ENCODE assay signal across 1 fruit fly cellular context in genomic region chr3R:14289958-14290835, dm6.
A peak's percentile ranks its signal among the peaks of the same experiment; 100 is the strongest.
TF ChIP-seq lines count a peak whose summit lies in the region.

No protein-coding gene starts in this region.

TF ChIP-seq in whole organism, embryonic, 481 proteins besides CTCF, POLR2A, EP300 and RAD21 (continued from another document and continues in another):
- TF ChIP-seq tin (GFP tag; optimal IDR thresholded peaks at IDR 0.05; lab: Kevin White, UChicago) = peak; percentile 8
- no peak for TF ChIP-seq NC2β (GFP tag; optimal IDR thresholded peaks at IDR 0.05; lab: Kevin White, UChicago)
- no peak for TF ChIP-seq CG1792 (GFP tag; optimal IDR thresholded peaks at IDR 0.05; lab: Kevin White, UChicago)
- no peak for TF ChIP-seq zen (tag; optimal IDR thresholded peaks at IDR 0.05; lab: Kevin White, UChicago)
- TF ChIP-seq CG1233 (GFP tag; optimal IDR thresholded peaks at IDR 0.05; lab: Kevin White, UChicago) = peak; percentile 20
- no peak for TF ChIP-seq Dref (GFP tag; IDR thresholded peaks at IDR 0.05; lab: Robert Waterston, UW)
- no peak for TF ChIP-seq CG6175 (GFP tag; IDR thresholded peaks at IDR 0.05; lab: Robert Waterston, UW)
- peak; percentile 25 for TF ChIP-seq Meics (GFP tag; optimal IDR thresholded peaks at IDR 0.05; lab: Kevin White, UChicago)
- no peak for TF ChIP-seq caup (GFP tag; optimal IDR thresholded peaks at IDR 0.05; lab: Kevin White, UChicago; ENCODE audit: severe bottlenecking)
- peak; percentile 8 for TF ChIP-seq Oli (tag; optimal IDR thresholded peaks at IDR 0.05; lab: Kevin White, UChicago)
- TF ChIP-seq Six4 (GFP tag; optimal IDR thresholded peaks at IDR 0.05; lab: Kevin White, UChicago) = no peak
- peak; percentile 11 for TF ChIP-seq CG17359 (tag; optimal IDR thresholded peaks at IDR 0.05; lab: Kevin White, UChicago)
- no peak for TF ChIP-seq CG14014 (GFP tag; IDR thresholded peaks at IDR 0.05; lab: Robert Waterston, UW)
- TF ChIP-seq HLH54F (GFP tag; optimal IDR thresholded peaks at IDR 0.05; lab: Kevin White, UChicago) = no peak
- TF ChIP-seq otp (GFP tag; IDR thresholded peaks at IDR 0.05; lab: Robert Waterston, UW) = no peak
- no peak for TF ChIP-seq CG12155 (GFP tag; optimal IDR thresholded peaks at IDR 0.05; lab: Kevin White, UChicago)
- TF ChIP-seq HLH4C (GFP tag; IDR thresholded peaks at IDR 0.05; lab: Robert Waterston, UW; ENCODE audit: partially characterized antibody) = no peak
- peak; percentile 18 for TF ChIP-seq CG18262 (tag; optimal IDR thresholded peaks at IDR 0.05; lab: Kevin White, UChicago)
- no peak for TF ChIP-seq ham (GFP tag; IDR thresholded peaks at IDR 0.05; lab: Robert Waterston, UW)
- TF ChIP-seq vnd (GFP tag; IDR thresholded peaks at IDR 0.05; lab: Robert Waterston, UW; ENCODE audit: partially characterized antibody) = no peak
- no peak for TF ChIP-seq CG6683 (GFP tag; optimal IDR thresholded peaks at IDR 0.05; lab: Kevin White, UChicago)
- no peak for TF ChIP-seq CHES-1-like (GFP tag; optimal IDR thresholded peaks at IDR 0.05; lab: Kevin White, UChicago)
- TF ChIP-seq gem (tag; optimal IDR thresholded peaks at IDR 0.05; lab: Kevin White, UChicago) = peak; percentile 49
- TF ChIP-seq gce (GFP tag; IDR thresholded peaks at IDR 0.05; lab: Robert Waterston, UW) = no peak
- TF ChIP-seq CG4282 (GFP tag; optimal IDR thresholded peaks at IDR 0.05; lab: Kevin White, UChicago) = no peak
- no peak for TF ChIP-seq sima (GFP tag; optimal IDR thresholded peaks at IDR 0.05; lab: Kevin White, UChicago)
- TF ChIP-seq maf-S (GFP tag; optimal IDR thresholded peaks at IDR 0.05; lab: Kevin White, UChicago) = no peak
- no peak for TF ChIP-seq CG8388 (GFP tag; optimal IDR thresholded peaks at IDR 0.05; lab: Kevin White, UChicago)
- TF ChIP-seq ems (GFP tag; optimal IDR thresholded peaks at IDR 0.05; lab: Kevin White, UChicago) = no peak
- TF ChIP-seq hkb (optimal IDR thresholded peaks at IDR 0.05; lab: Kevin White, UChicago) = no peak
- no peak for TF ChIP-seq hkb (GFP tag; IDR thresholded peaks at IDR 0.05; lab: Robert Waterston, UW)
- TF ChIP-seq CG8924 (tag; optimal IDR thresholded peaks at IDR 0.05; lab: Kevin White, UChicago) = no peak
- no peak for TF ChIP-seq CG6854 (GFP tag; optimal IDR thresholded peaks at IDR 0.05; lab: Kevin White, UChicago)
- TF ChIP-seq ewg (GFP tag; optimal IDR thresholded peaks at IDR 0.05; lab: Kevin White, UChicago) = no peak
- peak in 1 of 2 experiments; percentile 6 for TF ChIP-seq bsh (GFP tag; optimal IDR thresholded peaks at IDR 0.05; lab: Kevin White, UChicago)
- no peak for TF ChIP-seq Doc2 (GFP tag; IDR thresholded peaks at IDR 0.05; lab: Robert Waterston, UW)
- no peak for TF ChIP-seq Ets97D (GFP tag; optimal IDR thresholded peaks at IDR 0.05; lab: Kevin White, UChicago)
- TF ChIP-seq lola (GFP tag; optimal IDR thresholded peaks at IDR 0.05; lab: Kevin White, UChicago) = no peak
- TF ChIP-seq CG10959 (GFP tag; IDR thresholded peaks at IDR 0.05; lab: Robert Waterston, UW) = no peak
- no peak for TF ChIP-seq kay (GFP tag; optimal IDR thresholded peaks at IDR 0.05; lab: Kevin White, UChicago)
- no peak for TF ChIP-seq CG7987 (GFP tag; optimal IDR thresholded peaks at IDR 0.05; lab: Kevin White, UChicago)
- no peak for TF ChIP-seq CG17912 (GFP tag; optimal IDR thresholded peaks at IDR 0.05; lab: Kevin White, UChicago)
- TF ChIP-seq Nf-YB (GFP tag; optimal IDR thresholded peaks at IDR 0.05; lab: Kevin White, UChicago) = no peak
- no peak for TF ChIP-seq CG43689 (GFP tag; IDR thresholded peaks at IDR 0.05; lab: Robert Waterston, UW)
- TF ChIP-seq CG34376 (GFP tag; optimal IDR thresholded peaks at IDR 0.05; lab: Kevin White, UChicago) = no peak
- TF ChIP-seq NfI (GFP tag; optimal IDR thresholded peaks at IDR 0.05; lab: Kevin White, UChicago) = no peak
- no peak for TF ChIP-seq Dip3 (GFP tag; optimal IDR thresholded peaks at IDR 0.05; lab: Kevin White, UChicago)
- peak; percentile 98 for TF ChIP-seq sr (GFP tag; IDR thresholded peaks at IDR 0.05; lab: Robert Waterston, UW)
- TF ChIP-seq CG31441 (GFP tag; IDR thresholded peaks at IDR 0.05; lab: Robert Waterston, UW) = no peak
- TF ChIP-seq nerfin-1 (tag; optimal IDR thresholded peaks at IDR 0.05; lab: Kevin White, UChicago) = no peak
- TF ChIP-seq CG8290 (GFP tag; optimal IDR thresholded peaks at IDR 0.05; lab: Kevin White, UChicago) = no peak
- TF ChIP-seq CG8290 (tag; optimal IDR thresholded peaks at IDR 0.05; lab: Kevin White, UChicago) = peak in 1 of 2 experiments; percentile 15
- no peak for TF ChIP-seq tup (GFP tag; optimal IDR thresholded peaks at IDR 0.05; lab: Kevin White, UChicago)
- TF ChIP-seq pho (GFP tag; optimal IDR thresholded peaks at IDR 0.05; lab: Kevin White, UChicago) = no peak
- no peak for TF ChIP-seq D19A (tag; optimal IDR thresholded peaks at IDR 0.05; lab: Kevin White, UChicago)
- 0 out of 3 replicates have a peak, but pooled peaks have one; percentile 9 for TF ChIP-seq so (GFP tag; IDR thresholded peaks at IDR 0.05; lab: Robert Waterston, UW)
- no peak for TF ChIP-seq CG12219 (GFP tag; optimal IDR thresholded peaks at IDR 0.05; lab: Kevin White, UChicago)
- peak; percentile 19 for TF ChIP-seq CG9817 (tag; optimal IDR thresholded peaks at IDR 0.05; lab: Kevin White, UChicago)
- peak; percentile 46 for TF ChIP-seq HHEX (GFP tag; optimal IDR thresholded peaks at IDR 0.05; lab: Kevin White, UChicago)
- no peak for TF ChIP-seq CG32532 (GFP tag; IDR thresholded peaks at IDR 0.05; lab: Robert Waterston, UW)
- no peak for TF ChIP-seq CG2202 (tag; optimal IDR thresholded peaks at IDR 0.05; lab: Kevin White, UChicago)
- TF ChIP-seq sd (tag; optimal IDR thresholded peaks at IDR 0.05; lab: Kevin White, UChicago) = no peak
- TF ChIP-seq kah (GFP tag; optimal IDR thresholded peaks at IDR 0.05; lab: Kevin White, UChicago) = no peak
- TF ChIP-seq PHDP (tag; optimal IDR thresholded peaks at IDR 0.05; lab: Kevin White, UChicago) = peak; percentile 7
- no peak for TF ChIP-seq sim (GFP tag; IDR thresholded peaks at IDR 0.05; lab: Robert Waterston, UW)
- no peak for TF ChIP-seq MTF-1 (GFP tag; optimal IDR thresholded peaks at IDR 0.05; lab: Kevin White, UChicago; ENCODE audit: borderline replicate concordance)
- TF ChIP-seq ttk (GFP tag; IDR thresholded peaks at IDR 0.05; lab: Robert Waterston, UW) = 0 out of 2 replicates have a peak, but pooled peaks have one; percentile 10
- 0 out of 4 replicates have a peak, but pooled peaks have one; percentile 26 for TF ChIP-seq chinmo (GFP tag; IDR thresholded peaks at IDR 0.05; lab: Robert Waterston, UW; ENCODE audit: partially characterized antibody)
- no peak for TF ChIP-seq Lhr (GFP tag; optimal IDR thresholded peaks at IDR 0.05; lab: Kevin White, UChicago)
- TF ChIP-seq stc (GFP tag; IDR thresholded peaks at IDR 0.05; lab: Robert Waterston, UW) = no peak
- TF ChIP-seq prd (optimal IDR thresholded peaks at IDR 0.05; lab: Kevin White, UChicago) = no peak
- no peak for TF ChIP-seq prd (GFP tag; IDR thresholded peaks at IDR 0.05; lab: Robert Waterston, UW)
- no peak for TF ChIP-seq yki (optimal IDR thresholded peaks at IDR 0.05; lab: Kevin White, UChicago)
- no peak for TF ChIP-seq CG34224 (GFP tag; IDR thresholded peaks at IDR 0.05; lab: Robert Waterston, UW; ENCODE audit: partially characterized antibody)
- TF ChIP-seq Asciz (GFP tag; optimal IDR thresholded peaks at IDR 0.05; lab: Kevin White, UChicago) = no peak
- no peak for TF ChIP-seq C15 (GFP tag; IDR thresholded peaks at IDR 0.05; lab: Robert Waterston, UW)
- TF ChIP-seq shn (GFP tag; optimal IDR thresholded peaks at IDR 0.05; lab: Kevin White, UChicago) = no peak
- TF ChIP-seq CG7556 (GFP tag; optimal IDR thresholded peaks at IDR 0.05; lab: Kevin White, UChicago) = peak; percentile 28
- TF ChIP-seq esg (GFP tag; conservative IDR thresholded peaks at IDR 0.05; lab: Robert Waterston, UW) = no peak
- no peak for TF ChIP-seq klu (GFP tag; IDR thresholded peaks at IDR 0.05; lab: Robert Waterston, UW)
- no peak for TF ChIP-seq zf30C (GFP tag; optimal IDR thresholded peaks at IDR 0.05; lab: Kevin White, UChicago)
- TF ChIP-seq Hmr (GFP tag; optimal IDR thresholded peaks at IDR 0.05; lab: Kevin White, UChicago) = peak; percentile 37
- no peak for TF ChIP-seq CG11398 (GFP tag; optimal IDR thresholded peaks at IDR 0.05; lab: Kevin White, UChicago)
- TF ChIP-seq CG42726 (GFP tag; IDR thresholded peaks at IDR 0.05; lab: Robert Waterston, UW; ENCODE audit: partially characterized antibody) = no peak
- no peak for TF ChIP-seq Scr (GFP tag; IDR thresholded peaks at IDR 0.05; lab: Robert Waterston, UW; ENCODE audit: partially characterized antibody)
- no peak for TF ChIP-seq CG10274 (GFP tag; optimal IDR thresholded peaks at IDR 0.05; lab: Kevin White, UChicago)
- TF ChIP-seq lov (optimal IDR thresholded peaks at IDR 0.05; lab: Kevin White, UChicago) = no peak
- no peak for TF ChIP-seq lov (GFP tag; IDR thresholded peaks at IDR 0.05; lab: Robert Waterston, UW)
- no peak for TF ChIP-seq CG12299 (tag; optimal IDR thresholded peaks at IDR 0.05; lab: Kevin White, UChicago)
- no peak for TF ChIP-seq CG8281 (tag; optimal IDR thresholded peaks at IDR 0.05; lab: Kevin White, UChicago)
- no peak for TF ChIP-seq Stat92E (GFP tag; optimal IDR thresholded peaks at IDR 0.05; lab: Kevin White, UChicago)
- TF ChIP-seq vvl (GFP tag; IDR thresholded peaks at IDR 0.05; lab: Robert Waterston, UW) = 0 out of 2 replicates have a peak, but pooled peaks have one; percentile 23
- TF ChIP-seq z (GFP tag; IDR thresholded peaks at IDR 0.05; lab: Robert Waterston, UW) = no peak
- TF ChIP-seq Max (GFP tag; optimal IDR thresholded peaks at IDR 0.05; lab: Kevin White, UChicago) = no peak
- TF ChIP-seq CG6254 (GFP tag; optimal IDR thresholded peaks at IDR 0.05; lab: Kevin White, UChicago) = no peak
- TF ChIP-seq CG7372 (GFP tag; IDR thresholded peaks at IDR 0.05; lab: Robert Waterston, UW) = no peak
- no peak for TF ChIP-seq CG1832 (GFP tag; optimal IDR thresholded peaks at IDR 0.05; lab: Kevin White, UChicago)
- TF ChIP-seq wor (GFP tag; IDR thresholded peaks at IDR 0.05; lab: Robert Waterston, UW) = no peak
- TF ChIP-seq Sox100B (GFP tag; optimal IDR thresholded peaks at IDR 0.05; lab: Kevin White, UChicago) = peak; percentile 24
- peak; percentile 59 for TF ChIP-seq CG2678 (tag; optimal IDR thresholded peaks at IDR 0.05; lab: Kevin White, UChicago)
- TF ChIP-seq CG17568 (GFP tag; optimal IDR thresholded peaks at IDR 0.05; lab: Kevin White, UChicago) = no peak
- TF ChIP-seq Antp (GFP tag; optimal IDR thresholded peaks at IDR 0.05; lab: Kevin White, UChicago) = no peak
- no peak for TF ChIP-seq Trl (optimal IDR thresholded peaks at IDR 0.05; lab: Kevin White, UChicago)
- no peak for TF ChIP-seq Trl (GFP tag; optimal IDR thresholded peaks at IDR 0.05; lab: Kevin White, UChicago)
- TF ChIP-seq dmrt99B (tag; optimal IDR thresholded peaks at IDR 0.05; lab: Kevin White, UChicago) = peak; percentile 53
- TF ChIP-seq CG4328 (GFP tag; optimal IDR thresholded peaks at IDR 0.05; lab: Kevin White, UChicago) = no peak
- peak; percentile 55 for TF ChIP-seq row (GFP tag; IDR thresholded peaks at IDR 0.05; lab: Robert Waterston, UW)
- no peak for TF ChIP-seq CG12104 (GFP tag; optimal IDR thresholded peaks at IDR 0.05; lab: Kevin White, UChicago)
- no peak for TF ChIP-seq CG16815 (GFP tag; optimal IDR thresholded peaks at IDR 0.05; lab: Kevin White, UChicago)
- peak in 1 of 2 experiments; percentile 43 for TF ChIP-seq Pdp1 (GFP tag; optimal IDR thresholded peaks at IDR 0.05; lab: Kevin White, UChicago)
- TF ChIP-seq usp (GFP tag; optimal IDR thresholded peaks at IDR 0.05; lab: Kevin White, UChicago) = no peak
- TF ChIP-seq ac (GFP tag; optimal IDR thresholded peaks at IDR 0.05; lab: Kevin White, UChicago) = no peak
- TF ChIP-seq dan (GFP tag; IDR thresholded peaks at IDR 0.05; lab: Robert Waterston, UW) = no peak
- TF ChIP-seq cato (GFP tag; optimal IDR thresholded peaks at IDR 0.05; lab: Kevin White, UChicago; ENCODE audit: borderline replicate concordance) = no peak
- no peak for TF ChIP-seq CG10462 (GFP tag; optimal IDR thresholded peaks at IDR 0.05; lab: Kevin White, UChicago)
- no peak for TF ChIP-seq rib (GFP tag; IDR thresholded peaks at IDR 0.05; lab: Robert Waterston, UW)
- TF ChIP-seq Elba2 (GFP tag; optimal IDR thresholded peaks at IDR 0.05; lab: Kevin White, UChicago) = no peak
- TF ChIP-seq ap (GFP tag; IDR thresholded peaks at IDR 0.05; lab: Robert Waterston, UW) = no peak
- TF ChIP-seq CG3281 (GFP tag; optimal IDR thresholded peaks at IDR 0.05; lab: Kevin White, UChicago) = peak; percentile 50
- TF ChIP-seq CG7271 (tag; optimal IDR thresholded peaks at IDR 0.05; lab: Kevin White, UChicago) = no peak
- no peak for TF ChIP-seq E2f1 (GFP tag; IDR thresholded peaks at IDR 0.05; lab: Robert Waterston, UW)
- peak; percentile 3 for TF ChIP-seq unpg (GFP tag; optimal IDR thresholded peaks at IDR 0.05; lab: Kevin White, UChicago)
- TF ChIP-seq CG7745 (tag; optimal IDR thresholded peaks at IDR 0.05; lab: Kevin White, UChicago) = no peak
- TF ChIP-seq CG8478 (optimal IDR thresholded peaks at IDR 0.05; lab: Kevin White, UChicago) = no peak
- TF ChIP-seq nmo (GFP tag; optimal IDR thresholded peaks at IDR 0.05; lab: Kevin White, UChicago) = peak; percentile 22
- no peak for TF ChIP-seq CG13624 (GFP tag; optimal IDR thresholded peaks at IDR 0.05; lab: Kevin White, UChicago)
- no peak for TF ChIP-seq CG4730 (GFP tag; IDR thresholded peaks at IDR 0.05; lab: Robert Waterston, UW)
- TF ChIP-seq CG8944 (GFP tag; optimal IDR thresholded peaks at IDR 0.05; lab: Kevin White, UChicago) = no peak
- TF ChIP-seq CG5180 (GFP tag; optimal IDR thresholded peaks at IDR 0.05; lab: Kevin White, UChicago) = peak; percentile 5
- no peak for TF ChIP-seq CG9437 (GFP tag; optimal IDR thresholded peaks at IDR 0.05; lab: Kevin White, UChicago)
- TF ChIP-seq CG9727 (GFP tag; optimal IDR thresholded peaks at IDR 0.05; lab: Kevin White, UChicago) = no peak
- no peak for TF ChIP-seq CG1602 (GFP tag; optimal IDR thresholded peaks at IDR 0.05; lab: Kevin White, UChicago)
- TF ChIP-seq Blimp-1 (GFP tag; optimal IDR thresholded peaks at IDR 0.05; lab: Kevin White, UChicago) = no peak
- no peak for TF ChIP-seq abd-A (tag; optimal IDR thresholded peaks at IDR 0.05; lab: Kevin White, UChicago)
- no peak for TF ChIP-seq GATAe (GFP tag; conservative IDR thresholded peaks at IDR 0.05; lab: Robert Waterston, UW)
- no peak for TF ChIP-seq tio (GFP tag; optimal IDR thresholded peaks at IDR 0.05; lab: Kevin White, UChicago)
- no peak for TF ChIP-seq CG8359 (GFP tag; optimal IDR thresholded peaks at IDR 0.05; lab: Kevin White, UChicago; ENCODE audit: borderline replicate concordance)
- TF ChIP-seq bcd (GFP tag; optimal IDR thresholded peaks at IDR 0.05; lab: Kevin White, UChicago) = no peak
